Worm (Caenorhabditis elegans) whole organism, young adult: ENCODE results near the gene hip-1.

Experiments used
- F37B4.10 ChIP-seq: fragments of 200-800 bp; sonication (Bioruptor generic); IDR thresholded peaks from 2 replicates; pipeline ENCODE4 v1.3.6; 2022; ENCODE audit warnings: missing genetic modification characterization, missing compliant biosample characterization
- ama-1 ChIP-seq, 3 experiments: fragments of 150-350 bp in 1 of 3; sonication (generic microtip) in 2 of 3; optimal IDR thresholded peaks; 2 replicates each; lab custom pipeline; 2014 to 2018; ENCODE audit warnings: missing biosample characterization in 2 of 3, missing genetic modification characterization in 2 of 3, missing genetic modification reagents in 2 of 3
- cebp-2 ChIP-seq: fragments of 200-800 bp; sonication (Bioruptor generic); IDR thresholded peaks from 2 replicates; pipeline ENCODE4 v1.3.6; 2022; ENCODE audit warnings: missing genetic modification characterization, missing compliant biosample characterization
- egrh-3 ChIP-seq: fragments of 200-800 bp; sonication (Bioruptor generic); IDR thresholded peaks from 2 replicates; pipeline ENCODE4 v1.3.6; 2022; ENCODE audit warnings: missing genetic modification reagents, missing genetic modification characterization, missing compliant biosample characterization
- hsf-1 ChIP-seq: fragments of 200-800 bp; sonication (Bioruptor generic); IDR thresholded peaks from 2 replicates; pipeline ENCODE4 v1.3.6; 2022; ENCODE audit warnings: missing genetic modification reagents, missing genetic modification characterization, missing compliant biosample characterization
- mxl-1 ChIP-seq: sonication (generic microtip); optimal IDR thresholded peaks from 2 replicates; lab custom pipeline; 2016; ENCODE audit warnings: missing genetic modification characterization, missing compliant biosample characterization
- nfya-2 ChIP-seq: fragments of 200-800 bp; sonication (Bioruptor generic); IDR thresholded peaks from 2 replicates; pipeline ENCODE4 v1.3.6; 2022; ENCODE audit warnings: missing genetic modification reagents, missing genetic modification characterization, missing compliant biosample characterization
- pha-4 ChIP-seq: fragments of 150-350 bp; sonication (generic microtip); optimal IDR thresholded peaks from 2 replicates; lab custom pipeline; 2014; ENCODE audit warnings: missing biosample characterization, missing genetic modification reagents, missing genetic modification characterization
- snpc-1.3 ChIP-seq: sonication (generic microtip); optimal IDR thresholded peaks from 2 replicates; lab custom pipeline; 2017; ENCODE audit warnings: missing genetic modification characterization, mild to moderate bottlenecking, missing compliant biosample characterization, antibody characterized with exemption, moderate library complexity, missing genotype, missing genetic modification reagents; ENCODE audit not compliant: insufficient read depth
- somi-1 ChIP-seq: fragments of 200-800 bp; sonication (Bioruptor generic); optimal IDR thresholded peaks from 2 replicates; lab custom pipeline; 2018; ENCODE audit warnings: mild to moderate bottlenecking, missing genetic modification characterization, missing compliant biosample characterization
- tbp1 ChIP-seq: fragments of 200-800 bp; sonication (Bioruptor generic); optimal IDR thresholded peaks from 2 replicates; lab custom pipeline; 2018; ENCODE audit warnings: mild to moderate bottlenecking, missing genetic modification characterization, missing compliant biosample characterization
- ztf-25 ChIP-seq: fragments of 200-800 bp; sonication (Bioruptor generic); IDR thresholded peaks from 2 replicates; pipeline ENCODE4 v1.3.6; 2022; ENCODE audit warnings: missing genetic modification reagents, missing genetic modification characterization, missing compliant biosample characterization

ce11 chrIII:13626692-13627091 is 4.4 kb upstream of the hip-1 start, which contains the start of gene T12D8.5:
- TF ChIP-seq tbp1 (no peak), egrh-3 (GFP tag; lab: Robert Waterston, UW) (no peak), nfya-2 (no peak), ztf-25 (GFP tag; lab: Robert Waterston, UW) (no peak), ama-1 (optimal IDR thresholded peaks at IDR 0.05; lab: Kevin White, UChicago) (no peak), ama-1 (GFP tag; optimal IDR thresholded peaks at IDR 0.05; lab: Kevin White, UChicago) (no peak), pha-4 (tag; lab: Kevin White, UChicago) (no peak), mxl-1 (no peak), F37B4.10 (no peak), snpc-1.3 (tag; lab: Kevin White, UChicago) (no peak), somi-1 (GFP tag; lab: Kevin White, UChicago) (no peak), hsf-1 (GFP tag; lab: Robert Waterston, UW) (no peak), cebp-2 (no peak)
